Fruit fly (Drosophila melanogaster) S2 (cell line): ENCODE data around the gene CG12589.

Experiments
- CG8478 ChIP-seq: fragments of >200 bp; optimal IDR thresholded peaks from 2 replicates; lab custom pipeline; 2018
- CTCF ChIP-seq, 2 experiments: fragments of >200 bp; optimal IDR thresholded peaks; 2 replicates each; lab custom pipeline; 2018

The CG12589 gene

dm6 chr3R:5115448-5115847 lies 23.3 kb downstream of the CG12589 start:
- TF ChIP-seq CTCF (optimal IDR thresholded peaks at IDR 0.05; lab: Kevin White, UChicago) (no peak), CG8478 (lab: Kevin White, UChicago) (no peak)

dm6 chr3R:5114147-5114546 lies 24.6 kb downstream of the CG12589 start:
- no peak for TF ChIP-seq CG8478 (lab: Kevin White, UChicago)
- no peak for TF ChIP-seq CTCF (optimal IDR thresholded peaks at IDR 0.05; lab: Kevin White, UChicago)

- TF ChIP-seq CTCF (optimal IDR thresholded peaks at IDR 0.05; lab: Kevin White, UChicago): no peak
- TF ChIP-seq CG8478 (lab: Kevin White, UChicago): no peak
Observed at dm6 chr3R:5112814-5113486, 25.8 kb downstream of the CG12589 start.

dm6 chr3R:5112409-5112808 lies 26.4 kb downstream of the CG12589 start:
- TF ChIP-seq CG8478 (lab: Kevin White, UChicago): no peak
- no peak for TF ChIP-seq CTCF (optimal IDR thresholded peaks at IDR 0.05; lab: Kevin White, UChicago)

- TF ChIP-seq CTCF (optimal IDR thresholded peaks at IDR 0.05; lab: Kevin White, UChicago): no peak
- TF ChIP-seq CG8478 (lab: Kevin White, UChicago): no peak
Observed at dm6 chr3R:5111887-5112286, 26.9 kb downstream of the CG12589 start.

dm6 chr3R:5109558-5110211 lies 29.1 kb downstream of the CG12589 start:
- no peak for TF ChIP-seq CTCF (optimal IDR thresholded peaks at IDR 0.05; lab: Kevin White, UChicago)
- TF ChIP-seq CG8478 (lab: Kevin White, UChicago): no peak

- TF ChIP-seq CTCF (optimal IDR thresholded peaks at IDR 0.05; lab: Kevin White, UChicago) (no peak), CG8478 (lab: Kevin White, UChicago) (no peak)
Observed at dm6 chr3R:5109078-5109477, 29.7 kb downstream of the CG12589 start, which contains the start of gene CG43131. CG43131 (minus strand) TSS chr3R:5109178.

- TF ChIP-seq CTCF (optimal IDR thresholded peaks at IDR 0.05; lab: Kevin White, UChicago): no peak
- no peak for TF ChIP-seq CG8478 (lab: Kevin White, UChicago)
Observed at dm6 chr3R:5108034-5108433, 30.8 kb downstream of the CG12589 start.

- TF ChIP-seq CTCF (optimal IDR thresholded peaks at IDR 0.05; lab: Kevin White, UChicago) (no peak), CG8478 (lab: Kevin White, UChicago) (no peak)
Observed at dm6 chr3R:5106917-5107316, 31.9 kb downstream of the CG12589 start.

dm6 chr3R:5105439-5105838 lies 33.4 kb downstream of the CG12589 start:
- no peak for TF ChIP-seq CTCF (optimal IDR thresholded peaks at IDR 0.05; lab: Kevin White, UChicago)

dm6 chr3R:5104212-5104611 lies 34.6 kb downstream of the CG12589 start:
- no peak for TF ChIP-seq CTCF (optimal IDR thresholded peaks at IDR 0.05; lab: Kevin White, UChicago)
- no peak for TF ChIP-seq CG8478 (lab: Kevin White, UChicago)

dm6 chr3R:5103362-5104003 lies 35.3 kb downstream of the CG12589 start:
- no peak for TF ChIP-seq CG8478 (lab: Kevin White, UChicago)
- no peak for TF ChIP-seq CTCF (optimal IDR thresholded peaks at IDR 0.05; lab: Kevin White, UChicago)

dm6 chr3R:5102407-5102806 lies 36.4 kb downstream of the CG12589 start:
- TF ChIP-seq CG8478 (lab: Kevin White, UChicago): no peak
- no peak for TF ChIP-seq CTCF (optimal IDR thresholded peaks at IDR 0.05; lab: Kevin White, UChicago)

- TF ChIP-seq CG8478 (lab: Kevin White, UChicago) (no peak), CTCF (optimal IDR thresholded peaks at IDR 0.05; lab: Kevin White, UChicago) (no peak)
Observed at dm6 chr3R:5100323-5101055, 38.3 kb downstream of the CG12589 start.
